Fruit fly (Drosophila melanogaster) whole organism, embryonic: ENCODE data around the gene CG2540.
A peak's percentile ranks its signal among the peaks of the same experiment; 100 is the strongest.

ENCODE experiments used
- CG11093 ChIP-seq: fragments of 200-800 bp; sonication (Bioruptor generic); IDR thresholded peaks from 3 replicates; pipeline ENCODE4 v1.3.6; 2022; ENCODE audit warnings: missing biosample characterization, missing genetic modification characterization
- CG11723 ChIP-seq: fragments of 200-800 bp; sonication (Bioruptor generic); optimal IDR thresholded peaks from 2 replicates; lab custom pipeline; 2017; ENCODE audit warnings: missing biosample characterization, mild to moderate bottlenecking, missing genetic modification characterization
- CG14710 ChIP-seq: fragments of 200-800 bp; sonication (Bioruptor generic); optimal IDR thresholded peaks from 3 replicates; lab custom pipeline; 2019; ENCODE audit warnings: missing biosample characterization, mild to moderate bottlenecking, missing genetic modification characterization, moderate library complexity
- CG1602 ChIP-seq: fragments of 200-800 bp; sonication (Bioruptor generic); optimal IDR thresholded peaks from 3 replicates; lab custom pipeline; 2016; ENCODE audit warnings: missing biosample characterization, missing genetic modification characterization
- CG16815 ChIP-seq: fragments of 200-800 bp; sonication (Bioruptor generic); optimal IDR thresholded peaks from 3 replicates; lab custom pipeline; 2017; ENCODE audit warnings: missing biosample characterization, mild to moderate bottlenecking, missing genetic modification characterization
- CG17385 ChIP-seq: fragments of 200-800 bp; sonication (Bioruptor generic); optimal IDR thresholded peaks from 3 replicates; lab custom pipeline; 2018; ENCODE audit warnings: missing biosample characterization, mild to moderate bottlenecking, missing genetic modification characterization
- CG17829 ChIP-seq: fragments of 200-800 bp; optimal IDR thresholded peaks from 2 replicates; lab custom pipeline; 2019; ENCODE audit warnings: missing biosample characterization, mild to moderate bottlenecking, missing genetic modification characterization, moderate library complexity
- CG1792 ChIP-seq: fragments of 200-800 bp; sonication (Bioruptor generic); optimal IDR thresholded peaks from 2 replicates; lab custom pipeline; 2016; ENCODE audit warnings: missing biosample characterization, missing genetic modification characterization
- CG1832 ChIP-seq: fragments of 200-800 bp; sonication (Bioruptor generic); optimal IDR thresholded peaks from 2 replicates; lab custom pipeline; 2017; ENCODE audit warnings: missing biosample characterization, mild to moderate bottlenecking, missing genetic modification characterization, inconsistent platforms
- CG18619 ChIP-seq: fragments of 200-800 bp; sonication (Bioruptor generic); optimal IDR thresholded peaks from 3 replicates; lab custom pipeline; 2017; ENCODE audit warnings: missing biosample characterization, mild to moderate bottlenecking, missing genetic modification characterization
- CG18764 ChIP-seq: fragments of 200-800 bp; sonication (Bioruptor generic); optimal IDR thresholded peaks from 3 replicates; lab custom pipeline; 2016; ENCODE audit warnings: missing biosample characterization, missing genetic modification characterization
- CG2129 ChIP-seq: fragments of 200-800 bp; sonication (Bioruptor generic); IDR thresholded peaks from 2 replicates; pipeline ENCODE4 v1.3.6; 2022; ENCODE audit warnings: missing biosample characterization, missing genetic modification characterization; ENCODE audit not compliant: partially characterized antibody
- CG2199 ChIP-seq: fragments of 200-800 bp; sonication (Bioruptor generic); IDR thresholded peaks from 3 replicates; pipeline ENCODE4 v1.3.6; 2022; ENCODE audit warnings: missing biosample characterization, missing genetic modification characterization
- CG31365 ChIP-seq: fragments of 200-800 bp; sonication (Bioruptor generic); optimal IDR thresholded peaks from 2 replicates; lab custom pipeline; 2018; ENCODE audit warnings: missing biosample characterization, mild to moderate bottlenecking, missing genetic modification characterization
- CG31388 ChIP-seq: fragments of 200-800 bp; sonication (Bioruptor generic); optimal IDR thresholded peaks from 2 replicates; lab custom pipeline; 2016; ENCODE audit warnings: missing biosample characterization, missing genetic modification characterization
- CG33557 ChIP-seq: fragments of 200-800 bp; sonication (Bioruptor generic); optimal IDR thresholded peaks from 2 replicates; lab custom pipeline; 2019; ENCODE audit warnings: missing biosample characterization, mild to moderate bottlenecking, missing genetic modification characterization, moderate library complexity
- CG3407 ChIP-seq: fragments of 200-800 bp; sonication (Bioruptor generic); optimal IDR thresholded peaks from 2 replicates; lab custom pipeline; 2018; ENCODE audit warnings: missing biosample characterization, mild to moderate bottlenecking, missing genetic modification characterization
- CG34224 ChIP-seq: fragments of 200-800 bp; sonication (Bioruptor generic); IDR thresholded peaks from 3 replicates; pipeline ENCODE4 v1.3.6; 2022; ENCODE audit warnings: missing biosample characterization, missing genetic modification characterization; ENCODE audit not compliant: partially characterized antibody
- CG3838 ChIP-seq: fragments of 200-800 bp; sonication (Bioruptor generic); optimal IDR thresholded peaks from 3 replicates; lab custom pipeline; 2016; ENCODE audit warnings: missing biosample characterization, missing genetic modification characterization
- CG4707 ChIP-seq: fragments of 200-800 bp; sonication (Bioruptor generic); optimal IDR thresholded peaks from 2 replicates; lab custom pipeline; 2018; ENCODE audit warnings: missing biosample characterization, mild to moderate bottlenecking, missing genetic modification characterization, moderate library complexity
- CG6813 ChIP-seq: fragments of 200-800 bp; sonication (Bioruptor generic); optimal IDR thresholded peaks from 2 replicates; lab custom pipeline; 2017; ENCODE audit warnings: missing biosample characterization, missing genetic modification characterization, mild to moderate bottlenecking, moderate library complexity, missing genetic modification reagents
- CG7271 ChIP-seq: fragments of 200-800 bp; sonication (Bioruptor generic); optimal IDR thresholded peaks from 2 replicates; lab custom pipeline; 2018; ENCODE audit warnings: missing biosample characterization, mild to moderate bottlenecking, missing genetic modification characterization, moderate library complexity
- CG8388 ChIP-seq: fragments of 200-800 bp; sonication (Bioruptor generic); optimal IDR thresholded peaks from 2 replicates; lab custom pipeline; 2019; ENCODE audit warnings: missing biosample characterization, mild to moderate bottlenecking, missing genetic modification characterization, moderate library complexity
- Dek ChIP-seq: fragments of 200-800 bp; sonication (Bioruptor generic); optimal IDR thresholded peaks from 3 replicates; lab custom pipeline; 2019; ENCODE audit warnings: missing biosample characterization, mild to moderate bottlenecking, missing genetic modification characterization, moderate library complexity
- Dref ChIP-seq: fragments of 200-800 bp; sonication (Bioruptor generic); IDR thresholded peaks from 2 replicates; pipeline ENCODE4 v1.3.6; 2022; ENCODE audit warnings: missing biosample characterization, missing genetic modification characterization
- E2f2 ChIP-seq: fragments of 200-800 bp; sonication (Bioruptor generic); IDR thresholded peaks from 2 replicates; pipeline ENCODE4 v1.3.6; 2022; ENCODE audit warnings: missing biosample characterization, missing genetic modification characterization
- ERR ChIP-seq: fragments of 200-800 bp; sonication (Bioruptor generic); optimal IDR thresholded peaks from 2 replicates; lab custom pipeline; 2016; ENCODE audit warnings: missing biosample characterization, missing genetic modification characterization
- Ets65A ChIP-seq: fragments of 200-800 bp; sonication (Bioruptor generic); peaks from one replicate; lab custom pipeline; 2016; ENCODE audit warnings: missing biosample characterization, missing genetic modification characterization
- GATAe ChIP-seq: fragments of 200-800 bp; sonication (Bioruptor generic); conservative IDR thresholded peaks from 2 replicates; pipeline ENCODE4 v1.3.6; 2022; ENCODE audit warnings: missing biosample characterization, missing genetic modification characterization
- Hr3 ChIP-seq: fragments of 200-800 bp; sonication (Bioruptor generic); optimal IDR thresholded peaks from 3 replicates; lab custom pipeline; 2016; ENCODE audit warnings: missing biosample characterization, missing genetic modification characterization
- Med ChIP-seq: fragments of 200-800 bp; sonication (Bioruptor generic); peaks from one replicate; lab custom pipeline; 2016; ENCODE audit warnings: missing biosample characterization, missing genetic modification characterization, mild to moderate bottlenecking, inconsistent platforms, moderate library complexity
- Mes4 ChIP-seq: fragments of 200-800 bp; sonication (Bioruptor generic); optimal IDR thresholded peaks from 2 replicates; lab custom pipeline; 2016; ENCODE audit warnings: missing biosample characterization, missing genetic modification characterization
- Myb ChIP-seq: fragments of 200-800 bp; sonication (Bioruptor generic); optimal IDR thresholded peaks from 2 replicates; lab custom pipeline; 2016; ENCODE audit warnings: missing biosample characterization, missing genetic modification characterization
- Oaz ChIP-seq: fragments of 200-800 bp; sonication (Bioruptor generic); IDR thresholded peaks from 2 replicates; pipeline ENCODE4 v1.3.6; 2022; ENCODE audit warnings: missing biosample characterization, missing genetic modification characterization
- Sox102F ChIP-seq: fragments of 200-800 bp; sonication (Bioruptor generic); optimal IDR thresholded peaks from 2 replicates; lab custom pipeline; 2018; ENCODE audit warnings: missing biosample characterization, mild to moderate bottlenecking, missing genetic modification characterization, moderate library complexity
- Spps ChIP-seq: fragments of 200-800 bp; sonication (Bioruptor generic); optimal IDR thresholded peaks from 2 replicates; lab custom pipeline; 2018; ENCODE audit warnings: missing biosample characterization, mild to moderate bottlenecking, missing genetic modification characterization
- ap ChIP-seq: fragments of 200-800 bp; sonication (Bioruptor generic); IDR thresholded peaks from 2 replicates; pipeline ENCODE4 v1.3.6; 2022; ENCODE audit warnings: missing biosample characterization, missing genetic modification characterization
- ase ChIP-seq: fragments of 200-800 bp; sonication (Bioruptor generic); IDR thresholded peaks from 3 replicates; pipeline ENCODE4 v1.3.6; 2022; ENCODE audit warnings: missing biosample characterization, missing genetic modification characterization
- cad ChIP-seq: fragments of >200 bp; optimal IDR thresholded peaks from 2 replicates; lab custom pipeline; 2017; ENCODE audit warnings: missing biosample characterization, missing genetic modification characterization
- chinmo ChIP-seq: fragments of 200-800 bp; sonication (Bioruptor generic); IDR thresholded peaks from 4 replicates; pipeline ENCODE4 v1.3.6; 2022; ENCODE audit warnings: missing biosample characterization, missing genetic modification characterization; ENCODE audit not compliant: partially characterized antibody
- da ChIP-seq: fragments of 200-800 bp; sonication (Bioruptor generic); optimal IDR thresholded peaks from 2 replicates; lab custom pipeline; 2016; ENCODE audit warnings: missing biosample characterization, missing genetic modification characterization
- ems ChIP-seq: fragments of 200-800 bp; sonication (Bioruptor generic); optimal IDR thresholded peaks from 3 replicates; lab custom pipeline; 2016; ENCODE audit warnings: missing biosample characterization, missing genetic modification characterization
- fd64A ChIP-seq: fragments of 200-800 bp; sonication (Bioruptor generic); optimal IDR thresholded peaks from 3 replicates; lab custom pipeline; 2018; ENCODE audit warnings: missing biosample characterization, mild to moderate bottlenecking, missing genetic modification characterization
- grau ChIP-seq: fragments of 200-800 bp; optimal IDR thresholded peaks from 3 replicates; lab custom pipeline; 2019; ENCODE audit warnings: missing biosample characterization, mild to moderate bottlenecking, missing genetic modification characterization, moderate library complexity
- gt ChIP-seq: fragments of 200-800 bp; sonication (Bioruptor generic); IDR thresholded peaks from 2 replicates; pipeline ENCODE4 v1.3.6; 2022; ENCODE audit warnings: missing biosample characterization, missing genetic modification characterization
- ind ChIP-seq: fragments of 200-800 bp; sonication (Bioruptor generic); optimal IDR thresholded peaks from 3 replicates; lab custom pipeline; 2016; ENCODE audit warnings: missing biosample characterization, missing genetic modification characterization
- inv ChIP-seq: fragments of 200-800 bp; sonication (Bioruptor generic); IDR thresholded peaks from 2 replicates; pipeline ENCODE4 v1.3.6; 2022; ENCODE audit warnings: missing biosample characterization, missing genetic modification characterization; ENCODE audit not compliant: partially characterized antibody
- pzg ChIP-seq: fragments of 200-800 bp; sonication (Bioruptor generic); optimal IDR thresholded peaks from 3 replicates; lab custom pipeline; 2018; ENCODE audit warnings: missing biosample characterization, mild to moderate bottlenecking, missing genetic modification characterization, moderate library complexity
- ro ChIP-seq: fragments of 200-800 bp; sonication (Bioruptor generic); IDR thresholded peaks from 2 replicates; pipeline ENCODE4 v1.3.6; 2022; ENCODE audit warnings: missing biosample characterization, missing genetic modification characterization
- sim ChIP-seq: fragments of 200-800 bp; sonication (Bioruptor generic); IDR thresholded peaks from 2 replicates; pipeline ENCODE4 v1.3.6; 2022; ENCODE audit warnings: missing biosample characterization, missing genetic modification characterization
- tll ChIP-seq, 2 experiments: fragments of 200-800 bp in 1 of 2; fragments of >200 bp in 1 of 2; sonication (Bioruptor generic) in 1 of 2; optimal IDR thresholded peaks; 2 replicates each; lab custom pipeline; 2017 to 2019; ENCODE audit warnings: missing biosample characterization in 2 of 2, missing genetic modification characterization in 2 of 2, mild to moderate bottlenecking in 1 of 2, moderate library complexity in 1 of 2

The CG2540 gene

DNA sequence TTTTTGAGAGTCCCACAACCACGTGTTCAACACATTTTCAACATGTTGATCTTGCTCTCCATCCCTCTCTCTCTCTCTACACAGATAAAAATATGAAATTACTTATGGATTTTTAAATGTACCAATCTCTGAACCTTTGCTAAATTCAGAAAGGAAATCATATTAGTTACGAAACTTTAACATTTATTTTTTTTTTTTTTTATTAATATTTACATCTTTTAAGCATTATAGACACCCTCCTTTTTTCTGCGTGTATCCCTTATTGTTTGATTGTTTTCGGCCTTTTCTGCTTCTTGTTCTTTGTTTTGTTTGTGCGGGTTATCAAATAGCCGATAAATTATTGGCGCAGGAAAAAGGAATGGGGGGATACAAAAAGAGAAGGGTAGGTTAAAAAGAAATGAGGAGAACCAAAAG is 36.8 kb downstream of the CG2540 start (continued):
- peak; percentile 77 for TF ChIP-seq ERR (GFP tag; lab: Kevin White, UChicago)
- peak; percentile 94 for TF ChIP-seq CG16815
- TF ChIP-seq chinmo (GFP tag; lab: Robert Waterston, UW) = no peak
- no peak for TF ChIP-seq CG2129
- no peak for TF ChIP-seq inv (GFP tag; lab: Robert Waterston, UW)
- peak; percentile 76 for TF ChIP-seq E2f2
- peak; percentile 90 for TF ChIP-seq Ets65A (GFP tag; lab: Kevin White, UChicago)
- TF ChIP-seq CG1792 (GFP tag; lab: Kevin White, UChicago) = peak; percentile 71
- TF ChIP-seq CG3407 = peak; percentile 90
- TF ChIP-seq CG3838 (GFP tag; lab: Kevin White, UChicago) = peak; percentile 90
- TF ChIP-seq cad (GFP tag; lab: Kevin White, UChicago) = no peak
- peak; percentile 99 for TF ChIP-seq CG17829
- peak; percentile 60 for TF ChIP-seq Myb
- peak; percentile 97 for TF ChIP-seq grau (tag; lab: Kevin White, UChicago)
- peak; percentile 96 for TF ChIP-seq Sox102F (GFP tag; lab: Kevin White, UChicago)
- peak; percentile 89 for TF ChIP-seq gt (GFP tag; lab: Robert Waterston, UW)
- peak; percentile 91 for TF ChIP-seq CG7271
- no peak for TF ChIP-seq Dref (GFP tag; lab: Robert Waterston, UW)
- TF ChIP-seq ro = peak; percentile 93
- TF ChIP-seq CG18619 (GFP tag; lab: Kevin White, UChicago) = peak; percentile 94
- peak; percentile 97 for TF ChIP-seq CG17385 (GFP tag; lab: Kevin White, UChicago)
- TF ChIP-seq Dek (tag; lab: Kevin White, UChicago) = peak; percentile 96
- peak; percentile 93 for TF ChIP-seq ind (GFP tag; lab: Kevin White, UChicago)
- TF ChIP-seq CG6813 = peak; percentile 95
- TF ChIP-seq CG4707 = peak; percentile 88
- TF ChIP-seq ase (GFP tag; lab: Robert Waterston, UW) = peak; percentile 94
- peak; percentile 96 for TF ChIP-seq CG1602 (GFP tag; lab: Kevin White, UChicago)
- TF ChIP-seq ap (GFP tag; lab: Robert Waterston, UW) = peak; percentile 93
- TF ChIP-seq pzg = no peak
- peak; percentile 86 for TF ChIP-seq ems (GFP tag; lab: Kevin White, UChicago)
- peak; percentile 84 for TF ChIP-seq Oaz (GFP tag; lab: Robert Waterston, UW)
- peak; percentile 97 for TF ChIP-seq CG8388 (GFP tag; lab: Kevin White, UChicago)
- TF ChIP-seq Mes4 (GFP tag; lab: Kevin White, UChicago) = peak; percentile 77
- TF ChIP-seq Med (GFP tag; lab: Kevin White, UChicago) = peak; percentile 94
- TF ChIP-seq tll (GFP tag; optimal IDR thresholded peaks at IDR 0.05; lab: Kevin White, UChicago) = peak in 1 of 2 experiments; percentile 78
- peak; percentile 97 for TF ChIP-seq Spps
- TF ChIP-seq CG34224 = no peak
- peak; percentile 78 for TF ChIP-seq CG31388 (GFP tag; lab: Kevin White, UChicago)
- TF ChIP-seq da (GFP tag; lab: Kevin White, UChicago) = peak; percentile 84
- TF ChIP-seq CG2199 (GFP tag; lab: Robert Waterston, UW) = peak; percentile 87; the same call in 2 of the 3 replicates
- peak; percentile 82 for TF ChIP-seq CG11723 (GFP tag; lab: Kevin White, UChicago)
- peak; percentile 96 for TF ChIP-seq GATAe
- TF ChIP-seq CG18764 (GFP tag; lab: Kevin White, UChicago) = peak; percentile 91
- peak; percentile 95 for TF ChIP-seq sim (GFP tag; lab: Robert Waterston, UW)
- peak; percentile 70 for TF ChIP-seq fd64A (GFP tag; lab: Kevin White, UChicago)
- no peak for TF ChIP-seq CG1832 (GFP tag; lab: Kevin White, UChicago)
- TF ChIP-seq CG11093 = peak; percentile 90
- peak; percentile 99 for TF ChIP-seq CG33557
- peak; percentile 96 for TF ChIP-seq Hr3 (GFP tag; lab: Kevin White, UChicago)
- peak; percentile 52 for TF ChIP-seq CG31365 (tag; lab: Kevin White, UChicago)
- peak; percentile 98 for TF ChIP-seq CG14710 (tag; lab: Kevin White, UChicago)
